Worm (Caenorhabditis elegans): Measurements from ENCODE around the gene ZK1128.1.

- TF ChIP-seq ama-1 (optimal IDR thresholded peaks at IDR 0.05), result no peak
- TF ChIP-seq F13C5.2 (tag; optimal IDR thresholded peaks at IDR 0.05), result no peak
- no peak for TF ChIP-seq ets-7 (tag; optimal IDR thresholded peaks at IDR 0.05)
- TF ChIP-seq flt-1 (GFP tag; IDR thresholded peaks at IDR 0.05), result no peak
- TF ChIP-seq hmbx-1 (tag; optimal IDR thresholded peaks at IDR 0.05), result no peak
- no peak for TF ChIP-seq tra-4 (tag; optimal IDR thresholded peaks at IDR 0.05)
- TF ChIP-seq scrt-1 (GFP tag; IDR thresholded peaks at IDR 0.05), result no peak
These were observed 32.1 kb upstream of the ZK1128.1 start, which contains the start of gene K08E5.1 for ce11 chrIII:10146701-10147100.

Data from whole organism, early embryonic.